Worm (Caenorhabditis elegans) whole organism, L3 larva: ENCODE data around the gene dph-7.

ENCODE experiments used
- R02D3.7 ChIP-seq: fragments of 150-350 bp; optimal IDR thresholded peaks from 2 replicates; lab custom pipeline; 2014; ENCODE audit warnings: missing biosample characterization, missing genetic modification characterization
- ama-1 ChIP-seq: fragments of 150-350 bp; optimal IDR thresholded peaks from 2 replicates; lab custom pipeline; 2018
- ceh-28 ChIP-seq: fragments of 150-350 bp; optimal IDR thresholded peaks from 2 replicates; lab custom pipeline; 2014; ENCODE audit warnings: missing biosample characterization, missing genetic modification reagents, missing genetic modification characterization
- ceh-82 ChIP-seq: fragments of 150-350 bp; optimal IDR thresholded peaks from 2 replicates; lab custom pipeline; 2014; ENCODE audit warnings: missing biosample characterization, missing genetic modification characterization
- ceh-9 ChIP-seq: sonication (generic microtip); optimal IDR thresholded peaks from 2 replicates; lab custom pipeline; 2018; ENCODE audit warnings: missing biosample characterization, missing genetic modification characterization
- egl-27 ChIP-seq: sonication (generic microtip); optimal IDR thresholded peaks from 4 replicates; lab custom pipeline; 2017; ENCODE audit warnings: missing biosample characterization, missing genetic modification reagents, missing genetic modification characterization
- egl-5 ChIP-seq: fragments of 150-350 bp; optimal IDR thresholded peaks from 2 replicates; lab custom pipeline; 2017; ENCODE audit warnings: missing biosample characterization, missing genetic modification reagents, missing genetic modification characterization, inconsistent platforms
- elt-2 ChIP-seq: sonication (generic microtip); optimal IDR thresholded peaks from 2 replicates; lab custom pipeline; 2016; ENCODE audit warnings: missing genetic modification reagents, mild to moderate bottlenecking, missing genetic modification characterization, missing compliant biosample characterization
- elt-3 ChIP-seq, 3 experiments: fragments of 150-350 bp in 1 of 3; sonication (generic microtip) in 2 of 3; optimal IDR thresholded peaks; 2 replicates in 2 of 3; 4 replicates in 1 of 3; lab custom pipeline; 2014 to 2017; ENCODE audit warnings: missing biosample characterization in 3 of 3, missing genetic modification characterization in 3 of 3
- eor-1 ChIP-seq, 2 experiments: fragments of 150-350 bp; optimal IDR thresholded peaks; 2 replicates each; lab custom pipeline; 2014 to 2018; ENCODE audit warnings: missing biosample characterization in 2 of 2, missing genetic modification characterization in 2 of 2
- fkh-10 ChIP-seq: sonication (generic microtip); optimal IDR thresholded peaks from 2 replicates; lab custom pipeline; 2017; ENCODE audit warnings: missing biosample characterization, missing genetic modification reagents, missing genetic modification characterization
- fos-1 ChIP-seq: fragments of 150-350 bp; optimal IDR thresholded peaks from 2 replicates; lab custom pipeline; 2014; ENCODE audit warnings: missing biosample characterization, missing genetic modification characterization
- hmg-11 ChIP-seq: sonication (generic microtip); optimal IDR thresholded peaks from 2 replicates; lab custom pipeline; 2016; ENCODE audit warnings: missing genetic modification characterization, missing compliant biosample characterization
- jun-1 ChIP-seq: fragments of 150-350 bp; optimal IDR thresholded peaks from 2 replicates; lab custom pipeline; 2014; ENCODE audit warnings: missing biosample characterization, missing genetic modification reagents, missing genetic modification characterization
- lin-15B ChIP-seq: fragments of 150-350 bp; optimal IDR thresholded peaks from 2 replicates; lab custom pipeline; 2014; ENCODE audit warnings: missing biosample characterization, missing genetic modification characterization
- lin-39 ChIP-seq: fragments of 150-350 bp; optimal IDR thresholded peaks from 2 replicates; lab custom pipeline; 2018; ENCODE audit warnings: missing biosample characterization, missing genetic modification reagents, missing genetic modification characterization
- lsy-12 ChIP-seq: sonication (generic microtip); optimal IDR thresholded peaks from 2 replicates; lab custom pipeline; 2016; ENCODE audit warnings: mild to moderate bottlenecking, missing genetic modification characterization, missing compliant biosample characterization
- mdl-1 ChIP-seq: fragments of 150-350 bp; optimal IDR thresholded peaks from 2 replicates; lab custom pipeline; 2014; ENCODE audit warnings: missing biosample characterization, missing genetic modification characterization
- mml-1 ChIP-seq: fragments of 150-350 bp; sonication (generic microtip); optimal IDR thresholded peaks from 3 replicates; lab custom pipeline; 2014; ENCODE audit warnings: missing biosample characterization, missing genetic modification characterization
- nfya-1 ChIP-seq: sonication (generic microtip); optimal IDR thresholded peaks from 2 replicates; lab custom pipeline; 2017; ENCODE audit warnings: missing genetic modification characterization, mild to moderate bottlenecking, missing compliant biosample characterization, antibody characterized with exemption, moderate library complexity; ENCODE audit not compliant: insufficient read depth
- nhr-23 ChIP-seq: fragments of 150-350 bp; optimal IDR thresholded peaks from 2 replicates; lab custom pipeline; 2014; ENCODE audit warnings: missing biosample characterization, missing genetic modification reagents, missing genetic modification characterization
- nhr-237 ChIP-seq: fragments of 150-350 bp; optimal IDR thresholded peaks from 2 replicates; lab custom pipeline; 2014; ENCODE audit warnings: missing biosample characterization, missing genetic modification characterization
- nhr-25 ChIP-seq: sonication (generic microtip); optimal IDR thresholded peaks from 2 replicates; lab custom pipeline; 2017; ENCODE audit warnings: missing biosample characterization, missing genetic modification characterization
- nhr-28 ChIP-seq: fragments of 150-350 bp; optimal IDR thresholded peaks from 2 replicates; lab custom pipeline; 2014; ENCODE audit warnings: missing biosample characterization, missing genetic modification characterization
- nhr-43 ChIP-seq: sonication (generic microtip); optimal IDR thresholded peaks from 2 replicates; lab custom pipeline; 2016; ENCODE audit warnings: mild to moderate bottlenecking, missing genetic modification characterization, missing compliant biosample characterization; ENCODE audit not compliant: poor library complexity, severe bottlenecking
- nhr-67 ChIP-seq: fragments of 150-350 bp; optimal IDR thresholded peaks from 2 replicates; lab custom pipeline; 2014; ENCODE audit warnings: missing biosample characterization, missing genetic modification characterization
- nhr-77 ChIP-seq: fragments of 150-350 bp; optimal IDR thresholded peaks from 2 replicates; lab custom pipeline; 2014; ENCODE audit warnings: missing biosample characterization, missing genetic modification characterization
- pha-4 ChIP-seq: fragments of 150-350 bp; optimal IDR thresholded peaks from 2 replicates; lab custom pipeline; 2014; ENCODE audit warnings: missing biosample characterization, missing genetic modification reagents, missing genetic modification characterization
- pqm-1 ChIP-seq: fragments of 150-350 bp; optimal IDR thresholded peaks from 2 replicates; lab custom pipeline; 2017; ENCODE audit warnings: missing biosample characterization, missing genetic modification characterization, inconsistent platforms
- sea-2 ChIP-seq: fragments of 150-350 bp; sonication (generic microtip); optimal IDR thresholded peaks from 4 replicates; lab custom pipeline; 2014; ENCODE audit warnings: missing biosample characterization, missing genetic modification reagents, missing genetic modification characterization
- skn-1 ChIP-seq: fragments of 150-350 bp; optimal IDR thresholded peaks from 2 replicates; lab custom pipeline; 2014; ENCODE audit warnings: missing biosample characterization, missing genetic modification characterization
- unc-62 ChIP-seq: fragments of 150-350 bp; sonication (generic microtip); optimal IDR thresholded peaks from 4 replicates; lab custom pipeline; 2014; ENCODE audit warnings: missing biosample characterization, missing genetic modification reagents, missing genetic modification characterization
- zag-1 ChIP-seq: fragments of 150-350 bp; optimal IDR thresholded peaks from 2 replicates; lab custom pipeline; 2014; ENCODE audit warnings: missing biosample characterization, missing genetic modification characterization
- ztf-11 ChIP-seq: fragments of 150-350 bp; optimal IDR thresholded peaks from 2 replicates; lab custom pipeline; 2014; ENCODE audit warnings: missing biosample characterization, missing genetic modification characterization
- ztf-4 ChIP-seq: fragments of 150-350 bp; optimal IDR thresholded peaks from 2 replicates; lab custom pipeline; 2014; ENCODE audit warnings: missing biosample characterization, missing genetic modification characterization

dph-7 gene

DNA sequence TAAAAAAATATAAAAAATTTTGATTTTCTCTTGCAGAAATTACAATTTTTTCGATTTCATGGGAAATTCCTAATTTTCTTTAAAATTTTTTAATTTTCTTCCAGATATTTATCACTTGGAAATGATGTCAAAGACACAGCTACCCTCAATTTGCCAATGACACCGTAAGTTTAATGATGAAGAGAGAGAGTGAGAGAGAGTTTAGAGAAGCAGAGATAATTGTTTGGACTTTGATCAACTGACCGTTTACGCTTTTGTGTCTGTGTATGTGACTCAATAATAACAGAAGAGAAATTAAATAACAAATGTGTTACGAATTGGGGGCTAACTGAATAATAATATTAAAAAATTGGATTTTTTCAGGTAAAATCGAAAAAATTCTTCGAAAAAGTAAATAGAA, 4.4 kb upstream of the dph-7 start:
- no peak for TF ChIP-seq nhr-43 (tag; lab: Kevin White, UChicago)
- no peak for TF ChIP-seq fos-1 (tag; lab: Kevin White, UChicago)
- TF ChIP-seq lin-15B = no peak
- no peak for TF ChIP-seq ztf-11 (tag; lab: Kevin White, UChicago)
- no peak for TF ChIP-seq fkh-10
- TF ChIP-seq elt-2 (tag; lab: Kevin White, UChicago) = peak; percentile 32
- TF ChIP-seq hmg-11 (tag; lab: Kevin White, UChicago) = no peak
- TF ChIP-seq nhr-23 (tag; lab: Kevin White, UChicago) = peak; percentile 26
- no peak for TF ChIP-seq unc-62
- no peak for TF ChIP-seq ceh-82 (tag; lab: Kevin White, UChicago)
- TF ChIP-seq pha-4 (tag; lab: Kevin White, UChicago) = peak; percentile 67
- TF ChIP-seq nhr-25 = no peak
- TF ChIP-seq pqm-1 (tag; lab: Kevin White, UChicago) = peak; percentile 56
- no peak for TF ChIP-seq skn-1 (tag; lab: Kevin White, UChicago)
- no peak for TF ChIP-seq eor-1 (tag; optimal IDR thresholded peaks at IDR 0.05; lab: Kevin White, UChicago)
- no peak for TF ChIP-seq nhr-67 (tag; lab: Kevin White, UChicago)
- no peak for TF ChIP-seq mdl-1 (tag; lab: Kevin White, UChicago)
- TF ChIP-seq nhr-237 = no peak
- no peak for TF ChIP-seq sea-2
- no peak for TF ChIP-seq egl-27

DNA sequence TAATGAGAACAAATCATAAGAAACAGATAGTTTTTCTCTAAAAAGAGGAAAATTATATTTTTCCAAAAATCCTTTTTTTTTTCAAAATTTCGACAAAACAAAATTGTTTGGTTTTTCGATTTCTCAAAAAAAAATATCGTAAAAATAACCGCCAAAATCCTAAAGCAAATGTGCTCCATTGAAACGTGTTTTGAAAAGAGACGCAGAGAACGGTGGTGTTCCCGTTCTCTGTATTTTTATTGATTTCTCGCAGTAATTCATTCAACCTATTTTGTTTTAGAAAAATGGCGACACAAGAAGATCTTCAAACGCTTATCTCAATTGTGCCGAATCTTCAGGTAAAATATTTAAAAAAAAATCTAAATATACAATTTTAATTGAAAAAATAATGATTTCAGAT, 1.1 kb upstream of the dph-7 start, which contains the start of gene Y43F4B.10:
TSS of gene Y43F4B.10 (plus strand) at position 281 of the 400 bp plus-strand sequence.
- TF ChIP-seq ceh-28 (tag; lab: Kevin White, UChicago) = peak; percentile 34
- TF ChIP-seq nhr-23 (tag; lab: Kevin White, UChicago) = peak; percentile 64
- TF ChIP-seq nfya-1 = peak; percentile 55
- TF ChIP-seq hmg-11 (tag; lab: Kevin White, UChicago) = no peak
- TF ChIP-seq pha-4 (tag; lab: Kevin White, UChicago) = peak; percentile 69
- no peak for TF ChIP-seq ama-1 (lab: Kevin White, UChicago)
- TF ChIP-seq nhr-28 = no peak
- TF ChIP-seq lin-15B = peak; percentile 46
- TF ChIP-seq nhr-25 = peak; percentile 16
- TF ChIP-seq nhr-237 = no peak
- TF ChIP-seq, all 47 proteins: peak for 6

DNA sequence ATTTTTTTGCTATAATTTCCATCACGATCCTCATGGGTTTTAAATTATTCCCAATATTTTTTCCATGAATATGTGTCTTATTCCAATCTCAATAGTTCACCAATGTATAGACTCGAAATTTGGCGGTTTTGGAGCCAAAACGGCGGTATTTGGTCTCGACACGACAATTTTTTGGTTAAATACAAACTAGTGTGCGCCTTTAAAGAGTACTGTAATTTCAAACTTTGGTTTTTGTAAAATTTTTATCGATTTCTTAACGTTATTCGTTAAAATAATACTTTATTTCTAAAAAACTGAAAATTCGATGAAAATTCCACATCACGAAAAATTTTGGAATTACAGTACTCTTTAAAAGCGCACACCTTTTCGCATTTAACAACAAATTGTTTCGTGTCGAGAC, 287 bp upstream of the dph-7 start:
- TF ChIP-seq nhr-77 (tag; lab: Kevin White, UChicago) (no peak), zag-1 (tag; lab: Kevin White, UChicago) (no peak), lin-39 (no peak), nhr-237 (no peak), ceh-9 (tag; lab: Kevin White, UChicago) (no peak), ama-1 (lab: Kevin White, UChicago) (no peak), jun-1 (tag; lab: Kevin White, UChicago) (no peak), ztf-11 (tag; lab: Kevin White, UChicago) (no peak), mml-1 (no peak), lsy-12 (tag; lab: Kevin White, UChicago) (no peak), egl-5 (tag; lab: Kevin White, UChicago) (no peak), sea-2 (no peak)

DNA sequence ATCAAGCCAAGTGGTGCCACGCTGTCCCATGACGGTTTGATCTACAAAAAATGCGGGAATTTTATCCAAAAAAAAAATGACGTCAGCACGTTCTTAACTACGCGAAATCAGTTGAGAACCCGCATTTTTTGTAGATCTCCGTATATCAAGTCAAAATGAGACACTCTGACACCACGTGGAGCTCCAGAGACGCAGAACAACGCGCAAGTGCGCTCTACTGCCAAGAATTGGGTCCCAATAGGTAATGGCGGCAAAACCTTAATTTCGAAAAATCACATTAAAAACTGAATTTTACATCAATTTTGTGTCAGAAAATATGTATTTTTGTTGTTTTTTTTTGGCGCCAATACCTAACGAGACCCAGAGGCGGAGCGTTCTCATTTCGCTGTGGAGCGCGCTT, 2.0 kb downstream of the dph-7 start:
- no peak for TF ChIP-seq elt-3 (tag; optimal IDR thresholded peaks at IDR 0.05; lab: Kevin White, UChicago)
- TF ChIP-seq mml-1 = no peak
- TF ChIP-seq eor-1 (tag; optimal IDR thresholded peaks at IDR 0.05; lab: Kevin White, UChicago) = no peak
- no peak for TF ChIP-seq nhr-77 (tag; lab: Kevin White, UChicago)
- TF ChIP-seq nfya-1 = no peak
- no peak for TF ChIP-seq lsy-12 (tag; lab: Kevin White, UChicago)
- no peak for TF ChIP-seq egl-27
- TF ChIP-seq skn-1 (tag; lab: Kevin White, UChicago) = no peak
- TF ChIP-seq ztf-4 (tag; lab: Kevin White, UChicago) = no peak
- TF ChIP-seq ceh-28 (tag; lab: Kevin White, UChicago) = no peak
- no peak for TF ChIP-seq ceh-82 (tag; lab: Kevin White, UChicago)
- TF ChIP-seq lin-39 = no peak
- no peak for TF ChIP-seq R02D3.7
- no peak for TF ChIP-seq elt-2 (tag; lab: Kevin White, UChicago)
- no peak for TF ChIP-seq ztf-11 (tag; lab: Kevin White, UChicago)
- TF ChIP-seq egl-5 (tag; lab: Kevin White, UChicago) = no peak
- no peak for TF ChIP-seq pha-4 (tag; lab: Kevin White, UChicago)
- no peak for TF ChIP-seq nhr-23 (tag; lab: Kevin White, UChicago)
- TF ChIP-seq sea-2 = no peak
- TF ChIP-seq fkh-10 = no peak
